Worm (Caenorhabditis elegans): Measurements from ENCODE around the gene C17B7.8.
"Not testable (repeated sequence)": the region's sequence is repeated elsewhere in the genome, so short reads cannot be mapped to it uniquely, and the experiment has no call there.

Gene C17B7.8

ce11 chrV:3324178-3324577, at the start of gene C17B7.8:
TSS of gene C17B7.8 (minus strand) at chrV:3324278.
- no peak for TF ChIP-seq unc-39 (tag; optimal IDR thresholded peaks at IDR 0.05)
- TF ChIP-seq egl-5 (tag; optimal IDR thresholded peaks at IDR 0.05), result no peak
- TF ChIP-seq ztf-4 (tag; optimal IDR thresholded peaks at IDR 0.05), result no peak
- TF ChIP-seq daf-12 (tag; optimal IDR thresholded peaks at IDR 0.05), result no peak
- no peak for TF ChIP-seq nhr-43 (tag; optimal IDR thresholded peaks at IDR 0.05; ENCODE audit: poor library complexity, severe bottlenecking)
- no peak for TF ChIP-seq ceh-28 (tag; optimal IDR thresholded peaks at IDR 0.05)
- no peak for TF ChIP-seq skn-1 (tag; optimal IDR thresholded peaks at IDR 0.05)
- no peak for TF ChIP-seq lin-39 (tag; optimal IDR thresholded peaks at IDR 0.05)
- TF ChIP-seq pha-4 (tag; optimal IDR thresholded peaks at IDR 0.05), result no peak
- no peak for TF ChIP-seq mdl-1 (tag; optimal IDR thresholded peaks at IDR 0.05)
- no peak for TF ChIP-seq elt-2 (tag; optimal IDR thresholded peaks at IDR 0.05)
- TF ChIP-seq ZK546.5 (tag; optimal IDR thresholded peaks at IDR 0.05), result no peak
- TF ChIP-seq ztf-11 (tag; optimal IDR thresholded peaks at IDR 0.05), result no peak
- TF ChIP-seq lin-15B (tag; optimal IDR thresholded peaks at IDR 0.05), result no peak
- TF ChIP-seq elt-1 (tag; optimal IDR thresholded peaks at IDR 0.05), result no peak
- no peak for TF ChIP-seq nhr-25 (tag; optimal IDR thresholded peaks at IDR 0.05)
- no peak for TF ChIP-seq nhr-28 (tag; optimal IDR thresholded peaks at IDR 0.05)

ce11 chrV:3372673-3373072, 48.6 kb upstream of the C17B7.8 start, which contains the start of gene srx-121:
TSS of gene srx-121 (minus strand) at chrV:3372773.
- no peak for TF ChIP-seq fkh-10 (GFP tag; optimal IDR thresholded peaks at IDR 0.05)
- no peak for TF ChIP-seq ama-1 (optimal IDR thresholded peaks at IDR 0.05)
- no peak for TF ChIP-seq eor-1 (tag; optimal IDR thresholded peaks at IDR 0.05)
- no peak for TF ChIP-seq nhr-11 (tag; optimal IDR thresholded peaks at IDR 0.05)

- TF ChIP-seq egl-5, aly-2, tbx-2 (tag; optimal IDR thresholded peaks at IDR 0.05): not testable (repeated sequence)
Measured at ce11 chrV:3367773-3368172, 43.7 kb upstream of the C17B7.8 start, which contains the start of gene C04E12.2. TSS of gene C04E12.2 (plus strand) at chrV:3368073.

ce11 chrV:3362475-3362874, 38.4 kb upstream of the C17B7.8 start, which contains the start of gene C04E12.4:
TSS of gene C04E12.4 (plus strand) at chrV:3362775.
- TF ChIP-seq ztf-11 (tag; optimal IDR thresholded peaks at IDR 0.05) (no peak), ceh-28 (tag; optimal IDR thresholded peaks at IDR 0.05) (no peak), nhr-25 (tag; optimal IDR thresholded peaks at IDR 0.05) (peak; percentile 3)

- TF ChIP-seq nhr-76 (tag; optimal IDR thresholded peaks at IDR 0.05), result no peak
- no peak for TF ChIP-seq elt-1 (tag; optimal IDR thresholded peaks at IDR 0.05)
- TF ChIP-seq ceh-9 (tag; optimal IDR thresholded peaks at IDR 0.05), result no peak
- TF ChIP-seq mml-1 (tag; optimal IDR thresholded peaks at IDR 0.05), result no peak
- TF ChIP-seq eor-1 (tag; optimal IDR thresholded peaks at IDR 0.05), result no peak
- TF ChIP-seq nhr-67 (tag; optimal IDR thresholded peaks at IDR 0.05), result no peak
- TF ChIP-seq nhr-25 (tag; optimal IDR thresholded peaks at IDR 0.05), result no peak
Measured at ce11 chrV:3361633-3362032, 37.6 kb upstream of the C17B7.8 start.

- TF ChIP-seq hmg-11 (tag; optimal IDR thresholded peaks at IDR 0.05), result no peak
- no peak for TF ChIP-seq pha-4 (tag; optimal IDR thresholded peaks at IDR 0.05)
- TF ChIP-seq egl-27 (tag; optimal IDR thresholded peaks at IDR 0.05), result no peak
- TF ChIP-seq sea-2 (GFP tag; optimal IDR thresholded peaks at IDR 0.05), result no peak
- no peak for TF ChIP-seq nhr-23 (tag; optimal IDR thresholded peaks at IDR 0.05)
- TF ChIP-seq ZK546.5 (tag; optimal IDR thresholded peaks at IDR 0.05), result no peak
- TF ChIP-seq nhr-76 (tag; optimal IDR thresholded peaks at IDR 0.05), result no peak
- no peak for TF ChIP-seq lsy-12 (tag; optimal IDR thresholded peaks at IDR 0.05)
- TF ChIP-seq fkh-10 (GFP tag; optimal IDR thresholded peaks at IDR 0.05), result no peak
- no peak for TF ChIP-seq nhr-28 (tag; optimal IDR thresholded peaks at IDR 0.05)
- TF ChIP-seq nhr-77 (tag; optimal IDR thresholded peaks at IDR 0.05), result no peak
- no peak for TF ChIP-seq elt-3 (tag; optimal IDR thresholded peaks at IDR 0.05)
- no peak for TF ChIP-seq fos-1 (tag; optimal IDR thresholded peaks at IDR 0.05)
- TF ChIP-seq ceh-16 (tag; optimal IDR thresholded peaks at IDR 0.05), result no peak
- no peak for TF ChIP-seq nhr-237 (tag; optimal IDR thresholded peaks at IDR 0.05)
Measured at ce11 chrV:3358267-3358666, 34.2 kb upstream of the C17B7.8 start, which contains the start of gene C04E12.5. TSS of gene C04E12.5 (plus strand) at chrV:3358567.

Measured in whole organism, L3 larva.